Worm (Caenorhabditis elegans) whole organism, late embryonic: ENCODE results near the gene F25E5.2.
A peak's percentile ranks its signal among the peaks of the same experiment; 100 is the strongest.

Source experiments
- C08G9.2 ChIP-seq: sonication (generic microtip); optimal IDR thresholded peaks from 2 replicates; lab custom pipeline; 2016; ENCODE audit warnings: mild to moderate bottlenecking, missing genetic modification characterization, moderate library complexity, missing compliant biosample characterization
- C38D4.7 ChIP-seq: fragments of 200-800 bp; sonication (Bioruptor generic); optimal IDR thresholded peaks from 2 replicates; lab custom pipeline; 2018; ENCODE audit warnings: mild to moderate bottlenecking, missing genetic modification characterization, moderate library complexity, missing compliant biosample characterization
- F13H6.1 ChIP-seq: sonication (generic microtip); optimal IDR thresholded peaks from 2 replicates; lab custom pipeline; 2016; ENCODE audit warnings: missing genetic modification characterization, missing compliant biosample characterization
- T23F11.4 ChIP-seq: fragments of 200-800 bp; sonication (Bioruptor generic); optimal IDR thresholded peaks from 2 replicates; lab custom pipeline; 2018; ENCODE audit warnings: mild to moderate bottlenecking, missing genetic modification characterization, missing compliant biosample characterization
- Y22D7AL.16 ChIP-seq: sonication (generic microtip); optimal IDR thresholded peaks from 2 replicates; lab custom pipeline; 2016; ENCODE audit warnings: missing genetic modification characterization, missing compliant biosample characterization
- ahr-1 ChIP-seq: sonication (generic microtip); optimal IDR thresholded peaks from 2 replicates; lab custom pipeline; 2016; ENCODE audit warnings: missing genetic modification characterization, missing compliant biosample characterization
- ceh-19 ChIP-seq: fragments of 200-800 bp; sonication (Bioruptor generic); optimal IDR thresholded peaks from 2 replicates; lab custom pipeline; 2018; ENCODE audit warnings: mild to moderate bottlenecking, missing genetic modification characterization, missing compliant biosample characterization
- ceh-22 ChIP-seq: sonication (generic microtip); optimal IDR thresholded peaks from 2 replicates; lab custom pipeline; 2017; ENCODE audit warnings: missing biosample characterization, missing genetic modification characterization
- ceh-45 ChIP-seq: fragments of 200-800 bp; sonication (Bioruptor generic); IDR thresholded peaks from 2 replicates; pipeline ENCODE4 v1.3.6; 2022; ENCODE audit warnings: missing genetic modification reagents, missing genetic modification characterization, missing compliant biosample characterization
- che-1 ChIP-seq: sonication (generic microtip); optimal IDR thresholded peaks from 2 replicates; lab custom pipeline; 2016; ENCODE audit warnings: mild to moderate bottlenecking, missing genetic modification characterization, missing compliant biosample characterization
- dve-1 ChIP-seq: sonication (generic microtip); optimal IDR thresholded peaks from 2 replicates; lab custom pipeline; 2017; ENCODE audit warnings: antibody characterized with exemption, mild to moderate bottlenecking, missing genetic modification characterization, missing compliant biosample characterization
- elt-4 ChIP-seq: sonication (generic microtip); optimal IDR thresholded peaks from 2 replicates; lab custom pipeline; 2016; ENCODE audit warnings: missing genetic modification characterization, missing compliant biosample characterization
- eyg-1 ChIP-seq: sonication (generic microtip); optimal IDR thresholded peaks from 2 replicates; lab custom pipeline; 2016; ENCODE audit warnings: missing genotype, missing genetic modification characterization, missing compliant biosample characterization
- fax-1 ChIP-seq: sonication (generic microtip); optimal IDR thresholded peaks from 2 replicates; lab custom pipeline; 2016; ENCODE audit warnings: missing genotype, missing genetic modification characterization, missing compliant biosample characterization
- fkh-10 ChIP-seq: fragments of 150-350 bp; optimal IDR thresholded peaks from 2 replicates; lab custom pipeline; 2014; ENCODE audit warnings: missing biosample characterization, missing genetic modification reagents, missing genetic modification characterization
- gmeb-2 ChIP-seq: sonication (generic microtip); optimal IDR thresholded peaks from 2 replicates; lab custom pipeline; 2016; ENCODE audit warnings: missing genetic modification characterization, inconsistent platforms, missing compliant biosample characterization
- hlh-13 ChIP-seq: fragments of 200-800 bp; sonication (Bioruptor generic); optimal IDR thresholded peaks from 2 replicates; lab custom pipeline; 2018; ENCODE audit warnings: mild to moderate bottlenecking, missing genetic modification characterization, missing compliant biosample characterization
- hlh-6 ChIP-seq: sonication (generic microtip); optimal IDR thresholded peaks from 2 replicates; lab custom pipeline; 2016; ENCODE audit warnings: missing genotype, missing genetic modification characterization, missing compliant biosample characterization
- madf-2 ChIP-seq: sonication (generic microtip); optimal IDR thresholded peaks from 2 replicates; lab custom pipeline; 2017; ENCODE audit warnings: missing genetic modification characterization, missing compliant biosample characterization
- mec-3 ChIP-seq: sonication (generic microtip); optimal IDR thresholded peaks from 2 replicates; lab custom pipeline; 2016; ENCODE audit warnings: borderline replicate concordance, missing genetic modification characterization, missing compliant biosample characterization
- nfya-1 ChIP-seq: sonication (generic microtip); optimal IDR thresholded peaks from 2 replicates; lab custom pipeline; 2017; ENCODE audit warnings: missing genetic modification characterization, mild to moderate bottlenecking, missing compliant biosample characterization, antibody characterized with exemption, moderate library complexity
- nhr-11 ChIP-seq: fragments of 150-350 bp; optimal IDR thresholded peaks from 2 replicates; lab custom pipeline; 2014; ENCODE audit warnings: missing biosample characterization, missing genetic modification characterization
- nhr-232 ChIP-seq: sonication (generic microtip); optimal IDR thresholded peaks from 2 replicates; lab custom pipeline; 2016; ENCODE audit warnings: missing genetic modification characterization, missing compliant biosample characterization
- npax-4 ChIP-seq: sonication (generic microtip); optimal IDR thresholded peaks from 2 replicates; lab custom pipeline; 2016; ENCODE audit warnings: missing genetic modification characterization, missing compliant biosample characterization
- odd-2 ChIP-seq: sonication (generic microtip); optimal IDR thresholded peaks from 2 replicates; lab custom pipeline; 2017; ENCODE audit warnings: antibody characterized with exemption, mild to moderate bottlenecking, missing genetic modification characterization, missing compliant biosample characterization
- pag-3 ChIP-seq: sonication (generic microtip); optimal IDR thresholded peaks from 2 replicates; lab custom pipeline; 2016; ENCODE audit warnings: missing compliant biosample characterization, missing genetic modification characterization, borderline replicate concordance
- pat-9 ChIP-seq: fragments of 200-800 bp; sonication (Bioruptor generic); optimal IDR thresholded peaks from 2 replicates; lab custom pipeline; 2018; ENCODE audit warnings: mild to moderate bottlenecking, missing genetic modification characterization, moderate library complexity, missing compliant biosample characterization
- pax-1 ChIP-seq: fragments of 150-350 bp; optimal IDR thresholded peaks from 2 replicates; lab custom pipeline; 2014; ENCODE audit warnings: missing biosample characterization, missing genetic modification characterization
- pha-2 ChIP-seq: sonication (generic microtip); optimal IDR thresholded peaks from 2 replicates; lab custom pipeline; 2017; ENCODE audit warnings: mild to moderate bottlenecking, missing genetic modification characterization, missing compliant biosample characterization
- pha-4 ChIP-seq: fragments of 150-350 bp; optimal IDR thresholded peaks from 2 replicates; lab custom pipeline; 2018; ENCODE audit warnings: missing biosample characterization, missing genetic modification reagents, missing genetic modification characterization
- pqm-1 ChIP-seq: sonication (generic microtip); optimal IDR thresholded peaks from 2 replicates; lab custom pipeline; 2016; ENCODE audit warnings: missing genetic modification characterization, missing compliant biosample characterization
- sdc-2 ChIP-seq: sonication (generic microtip); optimal IDR thresholded peaks from 2 replicates; lab custom pipeline; 2016; ENCODE audit warnings: missing genotype, missing genetic modification characterization, missing compliant biosample characterization
- sox-2 ChIP-seq: fragments of 200-800 bp; sonication (Bioruptor generic); IDR thresholded peaks from 2 replicates; pipeline ENCODE4 v1.3.6; 2022; ENCODE audit warnings: missing genetic modification reagents, missing genetic modification characterization, missing compliant biosample characterization
- tbx-2 ChIP-seq: sonication (generic microtip); optimal IDR thresholded peaks from 2 replicates; lab custom pipeline; 2016; ENCODE audit warnings: missing genetic modification characterization, missing compliant biosample characterization
- unc-3 ChIP-seq, 2 experiments: fragments of 200-800 bp in 1 of 2; sonication (Bioruptor generic) in 1 of 2; sonication (generic microtip) in 1 of 2; conservative IDR thresholded peaks in 1 of 2; optimal IDR thresholded peaks in 1 of 2; 2 replicates each; pipeline versions ENCODE4 v1.3.6 to Lab custom; 2016 to 2022; ENCODE audit warnings: missing compliant biosample characterization in 2 of 2, missing genetic modification characterization in 2 of 2, missing genetic modification reagents in 1 of 2
- unc-42 ChIP-seq: sonication (generic microtip); optimal IDR thresholded peaks from 2 replicates; lab custom pipeline; 2016; ENCODE audit warnings: missing genotype, missing genetic modification characterization, missing compliant biosample characterization
- unc-55 ChIP-seq: sonication (generic microtip); optimal IDR thresholded peaks from 2 replicates; lab custom pipeline; 2017; ENCODE audit warnings: missing biosample characterization, missing genetic modification reagents, missing genetic modification characterization

Gene F25E5.2

ce11 chrV:7434805-7435363, 20.2 kb upstream of the F25E5.2 start:
- TF ChIP-seq tbx-2 (tag; lab: Kevin White, UChicago), result no peak
- TF ChIP-seq unc-55 (GFP tag; lab: Kevin White, UChicago), result peak; percentile 19
- TF ChIP-seq fkh-10 (GFP tag; lab: Kevin White, UChicago), result no peak

- TF ChIP-seq ceh-19 (GFP tag; lab: Kevin White, UChicago) (no peak), hlh-13 (no peak), hlh-6 (tag; lab: Kevin White, UChicago) (no peak), mec-3 (no peak), C38D4.7 (GFP tag; lab: Kevin White, UChicago) (no peak), ceh-45 (GFP tag; lab: Robert Waterston, UW) (no peak), nfya-1 (tag; lab: Kevin White, UChicago) (no peak), ceh-22 (no peak)
These were observed 19.5 kb upstream of the F25E5.2 start, which contains the start of the genes ddo-2 and F25E5.8 for ce11 chrV:7435376-7436204. TSS of gene ddo-2 (minus strand) at chrV:7435705. TSS of gene F25E5.8 (plus strand) at chrV:7435930.

- TF ChIP-seq F13H6.1 (tag; lab: Kevin White, UChicago) (no peak), pag-3 (tag; lab: Kevin White, UChicago) (no peak), pat-9 (no peak), pax-1 (tag; lab: Kevin White, UChicago) (no peak), madf-2 (tag; lab: Kevin White, UChicago) (no peak), unc-42 (tag; lab: Kevin White, UChicago) (no peak), hlh-6 (tag; lab: Kevin White, UChicago) (no peak), nhr-232 (no peak), npax-4 (tag; lab: Kevin White, UChicago) (no peak), C38D4.7 (GFP tag; lab: Kevin White, UChicago) (no peak), che-1 (tag; lab: Kevin White, UChicago) (no peak), sdc-2 (tag; lab: Kevin White, UChicago) (no peak), eyg-1 (no peak), ceh-22 (no peak), nfya-1 (tag; lab: Kevin White, UChicago) (no peak), odd-2 (tag; lab: Kevin White, UChicago) (no peak), sox-2 (GFP tag; lab: Robert Waterston, UW) (no peak), Y22D7AL.16 (tag; lab: Kevin White, UChicago) (no peak), dve-1 (tag; lab: Kevin White, UChicago) (no peak)
These were observed 18.6 kb upstream of the F25E5.2 start for ce11 chrV:7436509-7436908.

- TF ChIP-seq C08G9.2 (tag; lab: Kevin White, UChicago), result no peak
- TF ChIP-seq pat-9, result no peak
- no peak for TF ChIP-seq fax-1 (tag; lab: Kevin White, UChicago)
- no peak for TF ChIP-seq pqm-1 (tag; lab: Kevin White, UChicago)
- no peak for TF ChIP-seq ceh-22
- no peak for TF ChIP-seq hlh-13
- no peak for TF ChIP-seq T23F11.4 (GFP tag; lab: Kevin White, UChicago)
- TF ChIP-seq nhr-11, result no peak
- no peak for TF ChIP-seq pha-2 (tag; lab: Kevin White, UChicago)
- TF ChIP-seq ahr-1 (tag; lab: Kevin White, UChicago), result no peak
- no peak for TF ChIP-seq Y22D7AL.16 (tag; lab: Kevin White, UChicago)
- no peak for TF ChIP-seq gmeb-2 (tag; lab: Kevin White, UChicago)
- no peak for TF ChIP-seq elt-4 (tag; lab: Kevin White, UChicago)
- TF ChIP-seq pha-4, result no peak
- TF ChIP-seq unc-3 (GFP tag; conservative IDR thresholded peaks at IDR 0.05; lab: Robert Waterston, UW), result no peak
- TF ChIP-seq unc-3 (tag; optimal IDR thresholded peaks at IDR 0.05; lab: Kevin White, UChicago), result no peak
- no peak for TF ChIP-seq sdc-2 (tag; lab: Kevin White, UChicago)
- no peak for TF ChIP-seq hlh-6 (tag; lab: Kevin White, UChicago)
- TF ChIP-seq npax-4 (tag; lab: Kevin White, UChicago), result no peak
- TF ChIP-seq, all 69 proteins: peak for 0
These were observed 18.2 kb upstream of the F25E5.2 start for ce11 chrV:7436911-7437310.
